Fruit fly (Drosophila melanogaster) whole organism, prepupa: ENCODE data around the gene E23.

Experiments
- Blimp-1 ChIP-seq: fragments of 200-800 bp; sonication (Bioruptor generic); optimal IDR thresholded peaks from 3 replicates; lab custom pipeline; 2017; ENCODE audit warnings: missing biosample characterization, missing genetic modification characterization, mild to moderate bottlenecking, moderate library complexity, missing genetic modification reagents
- CG11902 ChIP-seq: fragments of 200-800 bp; sonication (Bioruptor generic); optimal IDR thresholded peaks from 3 replicates; lab custom pipeline; 2016; ENCODE audit warnings: missing biosample characterization, missing genetic modification characterization
- CG1621 ChIP-seq: fragments of 200-800 bp; sonication (Bioruptor generic); optimal IDR thresholded peaks from 3 replicates; lab custom pipeline; 2018; ENCODE audit warnings: missing biosample characterization, mild to moderate bottlenecking, missing genetic modification characterization
- CG31627 ChIP-seq: fragments of 200-800 bp; sonication (Bioruptor generic); optimal IDR thresholded peaks from 3 replicates; lab custom pipeline; 2016; ENCODE audit warnings: missing biosample characterization, missing genetic modification characterization
- CG34406 ChIP-seq: fragments of 200-800 bp; sonication (Bioruptor generic); optimal IDR thresholded peaks from 3 replicates; lab custom pipeline; 2016; ENCODE audit warnings: missing biosample characterization, missing genetic modification characterization
- CG8632 ChIP-seq: fragments of 200-800 bp; sonication (Bioruptor generic); optimal IDR thresholded peaks from 3 replicates; lab custom pipeline; 2016; ENCODE audit warnings: missing biosample characterization, missing genetic modification characterization
- CG9139 ChIP-seq: fragments of 200-800 bp; sonication (Bioruptor generic); optimal IDR thresholded peaks from 3 replicates; lab custom pipeline; 2017; ENCODE audit warnings: missing biosample characterization, mild to moderate bottlenecking, missing genetic modification characterization
- Eip78C ChIP-seq: fragments of 200-800 bp; sonication (Bioruptor generic); peaks from one replicate; lab custom pipeline; 2016; ENCODE audit warnings: missing biosample characterization, missing genetic modification characterization
- fd59A ChIP-seq: fragments of 200-800 bp; sonication (Bioruptor generic); optimal IDR thresholded peaks from 2 replicates; lab custom pipeline; 2017; ENCODE audit warnings: missing biosample characterization, mild to moderate bottlenecking, missing genetic modification characterization, missing genetic modification reagents
- pdm3 ChIP-seq: fragments of 200-800 bp; sonication (Bioruptor generic); optimal IDR thresholded peaks from 3 replicates; lab custom pipeline; 2016; ENCODE audit warnings: missing biosample characterization, missing genetic modification characterization
- ss ChIP-seq, 2 experiments: fragments of 200-800 bp; sonication (Bioruptor generic); optimal IDR thresholded peaks; 2 replicates in 1 of 2; 3 replicates in 1 of 2; lab custom pipeline; 2017 to 2018; ENCODE audit warnings: mild to moderate bottlenecking in 2 of 2, missing biosample characterization in 2 of 2, missing genetic modification characterization in 2 of 2, moderate library complexity in 1 of 2

dm6 chr2L:3332514-3332913, 22.1 kb downstream of the E23 start, which contains the start of gene CG15408:
- TF ChIP-seq Eip78C (GFP tag; lab: Kevin White, UChicago) (no peak), Blimp-1 (no peak), CG11902 (no peak), CG31627 (GFP tag; lab: Kevin White, UChicago) (no peak), pdm3 (no peak), ss (GFP tag; optimal IDR thresholded peaks at IDR 0.05; lab: Kevin White, UChicago) (no peak), CG34406 (GFP tag; lab: Kevin White, UChicago) (no peak), fd59A (GFP tag; lab: Kevin White, UChicago) (no peak), CG8632 (no peak), CG1621 (tag; lab: Kevin White, UChicago) (no peak), CG9139 (GFP tag; lab: Kevin White, UChicago) (no peak)
